Fruit fly (Drosophila melanogaster): ENCODE data around the gene CG42827.

CG42827 gene

DNA sequence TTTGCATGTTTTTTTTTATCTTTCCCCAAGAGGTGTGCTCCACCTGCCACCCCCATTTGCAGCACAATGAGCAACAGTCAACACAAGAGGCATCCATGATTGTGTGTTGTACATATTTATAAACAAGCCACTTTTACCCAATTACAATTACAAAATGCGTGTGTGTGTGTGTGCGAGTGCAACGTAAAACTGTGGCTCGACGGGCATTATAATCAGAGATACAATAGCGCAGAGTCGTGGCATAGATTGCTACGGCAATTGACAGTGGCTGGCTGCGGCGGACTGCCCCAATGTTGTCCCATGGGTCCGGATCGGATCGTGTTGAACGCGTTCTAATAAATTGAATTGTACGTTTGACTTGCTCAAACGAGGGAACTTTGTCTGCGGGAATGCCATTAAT, 34.4 kb upstream of the CG42827 start:
- no peak for TF ChIP-seq CG32264 (GFP tag; optimal IDR thresholded peaks at IDR 0.05)
- TF ChIP-seq Rel (GFP tag; optimal IDR thresholded peaks at IDR 0.05) = no peak
- peak; percentile 18 for TF ChIP-seq Rel (tag; optimal IDR thresholded peaks at IDR 0.05)

DNA sequence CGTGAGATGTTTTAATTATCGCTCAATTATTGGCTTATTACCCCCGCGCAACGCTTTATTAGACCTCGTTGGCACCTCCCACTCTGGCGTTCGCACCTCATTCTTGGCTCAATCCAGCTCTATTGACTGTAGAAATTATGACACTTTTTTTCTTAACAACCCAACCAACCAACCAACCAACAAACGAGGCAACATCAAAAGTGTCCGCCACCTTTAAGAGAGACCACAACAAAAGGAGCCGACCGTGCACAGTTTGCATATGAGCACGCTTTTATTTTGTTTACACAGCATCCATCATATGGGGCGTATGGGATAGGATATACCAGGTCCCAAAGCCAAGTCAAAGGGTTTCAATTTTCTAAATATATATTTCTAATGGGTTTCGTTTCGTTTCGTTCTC, 32.1 kb upstream of the CG42827 start:
- no peak for TF ChIP-seq woc (GFP tag; optimal IDR thresholded peaks at IDR 0.05)

DNA sequence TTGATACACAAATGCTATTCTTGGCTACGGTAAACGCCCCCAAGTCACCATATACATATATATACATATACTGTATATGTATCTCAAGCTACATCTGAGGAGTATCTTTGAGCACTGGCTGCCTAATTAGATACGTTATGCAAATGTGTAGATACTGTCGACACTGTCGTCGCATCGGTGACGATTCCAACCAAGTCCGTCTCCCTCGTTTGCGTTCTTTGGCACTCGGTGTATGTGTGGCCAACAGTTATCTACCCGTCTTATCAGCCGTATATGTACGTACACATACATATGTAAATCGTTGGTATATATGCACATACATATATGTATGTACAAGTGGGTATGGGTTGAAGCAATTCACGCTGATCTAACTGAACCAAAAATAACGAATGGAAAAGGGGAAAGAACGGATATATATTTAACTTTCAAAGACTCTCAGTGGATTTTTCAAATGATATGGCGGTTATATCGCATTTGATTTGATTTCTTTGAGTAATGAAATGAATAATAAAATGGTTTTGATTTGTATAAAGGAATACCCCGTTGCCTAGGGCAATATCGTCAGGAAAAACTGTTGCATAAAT, 30.9 kb upstream of the CG42827 start:
- TF ChIP-seq sage (GFP tag; optimal IDR thresholded peaks at IDR 0.05) (no peak), Rel (GFP tag; optimal IDR thresholded peaks at IDR 0.05) (no peak), Rel (tag; optimal IDR thresholded peaks at IDR 0.05) (peak; percentile 97), CrebA (GFP tag; optimal IDR thresholded peaks at IDR 0.05; ENCODE audit: borderline replicate concordance) (no peak)

- TF ChIP-seq Dif (GFP tag; optimal IDR thresholded peaks at IDR 0.05; ENCODE audit: partially characterized antibody) = no peak
- TF ChIP-seq Vsx2 (GFP tag; optimal IDR thresholded peaks at IDR 0.05; ENCODE audit: partially characterized antibody) = no peak
- no peak for TF ChIP-seq Myc (optimal IDR thresholded peaks at IDR 0.05)
- TF ChIP-seq sage (GFP tag; optimal IDR thresholded peaks at IDR 0.05) = no peak
- TF ChIP-seq dl (GFP tag; optimal IDR thresholded peaks at IDR 0.05; ENCODE audit: insufficient read depth in 1 of 2, partially characterized antibody in 2 of 2) = no peak
- TF ChIP-seq Abd-B (GFP tag; optimal IDR thresholded peaks at IDR 0.05) = no peak
- TF ChIP-seq Rel (GFP tag; optimal IDR thresholded peaks at IDR 0.05) = no peak
- TF ChIP-seq Rel (tag; optimal IDR thresholded peaks at IDR 0.05) = no peak
- TF ChIP-seq Mio (GFP tag; optimal IDR thresholded peaks at IDR 0.05) = no peak
- TF ChIP-seq N (GFP tag; optimal IDR thresholded peaks at IDR 0.05) = no peak
- TF ChIP-seq Dfd (GFP tag; optimal IDR thresholded peaks at IDR 0.05) = no peak
- no peak for TF ChIP-seq OdsH (GFP tag; optimal IDR thresholded peaks at IDR 0.05)
Measured at dm6 chr3R:23343707-23344310, 28.9 kb upstream of the CG42827 start.

DNA sequence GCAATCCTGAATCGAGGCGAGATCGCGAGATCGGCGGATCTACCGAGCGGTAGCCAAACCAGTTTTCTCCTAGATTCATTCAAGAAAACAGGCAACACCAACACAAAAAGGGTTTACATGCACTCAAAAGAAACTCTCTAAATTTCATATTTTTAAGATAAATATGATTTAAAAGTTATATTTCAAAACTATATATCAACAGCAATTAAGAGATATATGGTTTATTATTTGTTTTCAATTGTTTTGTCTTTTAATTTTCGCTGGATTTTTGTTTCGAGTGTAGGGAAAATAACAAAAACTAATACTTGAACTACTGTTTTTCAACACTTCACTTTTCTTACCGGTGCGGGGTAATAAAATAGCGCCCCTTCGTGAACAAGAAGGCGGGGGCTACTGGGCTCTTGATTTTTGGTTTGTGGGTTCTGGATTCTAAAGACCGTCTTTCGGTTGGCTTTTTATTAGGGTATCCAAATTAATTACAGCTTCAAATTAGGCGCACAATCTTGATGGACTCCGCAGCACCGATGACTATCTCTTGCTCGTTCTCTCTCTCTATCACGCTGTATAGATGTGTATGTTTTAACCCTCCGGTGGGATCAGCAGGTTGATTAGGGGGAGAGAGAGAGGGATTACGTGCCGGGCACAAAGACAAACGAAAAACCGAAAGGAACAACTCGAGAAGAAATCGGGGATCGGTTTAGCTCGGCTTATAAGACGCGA, 27.5 kb upstream of the CG42827 start:
- no peak for TF ChIP-seq Hr78 (GFP tag; optimal IDR thresholded peaks at IDR 0.05)
- no peak for TF ChIP-seq pan (optimal IDR thresholded peaks at IDR 0.05)
- TF ChIP-seq CG32264 (GFP tag; optimal IDR thresholded peaks at IDR 0.05) = no peak
- TF ChIP-seq lola (GFP tag; optimal IDR thresholded peaks at IDR 0.05) = no peak
- no peak for TF ChIP-seq h (GFP tag; optimal IDR thresholded peaks at IDR 0.05)

- peak; percentile 73 for TF ChIP-seq psq (GFP tag; optimal IDR thresholded peaks at IDR 0.05)
- TF ChIP-seq woc (GFP tag; optimal IDR thresholded peaks at IDR 0.05) = no peak
- TF ChIP-seq lola (GFP tag; optimal IDR thresholded peaks at IDR 0.05) = no peak
- peak; percentile 14 to 21 for TF ChIP-seq dl (GFP tag; optimal IDR thresholded peaks at IDR 0.05; ENCODE audit: insufficient read depth in 1 of 2, partially characterized antibody in 2 of 2)
- no peak for TF ChIP-seq Abd-B (GFP tag; optimal IDR thresholded peaks at IDR 0.05)
- TF ChIP-seq CG9705 (GFP tag; optimal IDR thresholded peaks at IDR 0.05) = no peak
- TF ChIP-seq h (GFP tag; optimal IDR thresholded peaks at IDR 0.05) = no peak
- TF ChIP-seq brk (GFP tag; optimal IDR thresholded peaks at IDR 0.05) = no peak
- TF ChIP-seq dsf (GFP tag; optimal IDR thresholded peaks at IDR 0.05; ENCODE audit: borderline replicate concordance) = no peak
Measured at dm6 chr3R:23346007-23346681, 26.6 kb upstream of the CG42827 start, which contains the start of gene pnt. Gene pnt (minus strand): TSS chr3R:23346167.

- no peak for TF ChIP-seq lola (GFP tag; optimal IDR thresholded peaks at IDR 0.05)
- no peak for TF ChIP-seq Myc (optimal IDR thresholded peaks at IDR 0.05)
- peak; percentile 12 for TF ChIP-seq Vsx2 (GFP tag; optimal IDR thresholded peaks at IDR 0.05; ENCODE audit: partially characterized antibody)
- TF ChIP-seq jim (GFP tag; optimal IDR thresholded peaks at IDR 0.05) = no peak
- no peak for TF ChIP-seq Dfd (GFP tag; optimal IDR thresholded peaks at IDR 0.05)
- no peak for TF ChIP-seq GATAd (GFP tag; optimal IDR thresholded peaks at IDR 0.05)
- TF ChIP-seq Sp1 (GFP tag; optimal IDR thresholded peaks at IDR 0.05) = peak; percentile 67
- no peak for TF ChIP-seq dsf (GFP tag; optimal IDR thresholded peaks at IDR 0.05; ENCODE audit: borderline replicate concordance)
- TF ChIP-seq Dif (GFP tag; optimal IDR thresholded peaks at IDR 0.05; ENCODE audit: partially characterized antibody) = peak; percentile 34
- TF ChIP-seq ey (GFP tag; optimal IDR thresholded peaks at IDR 0.05) = no peak
- TF ChIP-seq CG32264 (GFP tag; optimal IDR thresholded peaks at IDR 0.05) = no peak
- peak; percentile 58 for TF ChIP-seq dmrt93B (GFP tag; optimal IDR thresholded peaks at IDR 0.05)
- TF ChIP-seq dl (GFP tag; optimal IDR thresholded peaks at IDR 0.05; ENCODE audit: insufficient read depth in 1 of 2, partially characterized antibody in 2 of 2) = no peak
- TF ChIP-seq Jra (GFP tag; optimal IDR thresholded peaks at IDR 0.05) = no peak
- no peak for TF ChIP-seq sage (GFP tag; optimal IDR thresholded peaks at IDR 0.05)
- TF ChIP-seq Rel (GFP tag; optimal IDR thresholded peaks at IDR 0.05) = no peak
- TF ChIP-seq Rel (tag; optimal IDR thresholded peaks at IDR 0.05) = peak; percentile 28
- peak; percentile 61 for TF ChIP-seq rgr (GFP tag; optimal IDR thresholded peaks at IDR 0.05)
- TF ChIP-seq br (GFP tag; optimal IDR thresholded peaks at IDR 0.05) = no peak
- TF ChIP-seq Abd-B (GFP tag; optimal IDR thresholded peaks at IDR 0.05) = no peak
- TF ChIP-seq CG9705 (GFP tag; optimal IDR thresholded peaks at IDR 0.05) = no peak
- TF ChIP-seq woc (GFP tag; optimal IDR thresholded peaks at IDR 0.05) = peak; percentile 36
- no peak for TF ChIP-seq N (GFP tag; optimal IDR thresholded peaks at IDR 0.05)
- no peak for TF ChIP-seq Mio (GFP tag; optimal IDR thresholded peaks at IDR 0.05)
- TF ChIP-seq pan (optimal IDR thresholded peaks at IDR 0.05) = no peak
Measured at dm6 chr3R:23346893-23347396, 25.8 kb upstream of the CG42827 start.
